Fruit fly (Drosophila melanogaster): ENCODE results near the gene ctrip.

ctrip gene

dm6 chr3R:4739492-4740431 is 72.1 kb downstream of the ctrip start (continued):
- TF ChIP-seq CG6791 (GFP tag; IDR thresholded peaks at IDR 0.05; ENCODE audit: partially characterized antibody) (no peak), CG9437 (GFP tag; optimal IDR thresholded peaks at IDR 0.05) (peak; percentile 92), Bteb2 (GFP tag; optimal IDR thresholded peaks at IDR 0.05) (peak; percentile 70), ATbp (GFP tag; optimal IDR thresholded peaks at IDR 0.05) (peak; percentile 80), CG8765 (GFP tag; IDR thresholded peaks at IDR 0.05) (no peak), peb (GFP tag; IDR thresholded peaks at IDR 0.05) (no peak), CG4282 (GFP tag; optimal IDR thresholded peaks at IDR 0.05) (peak; percentile 46), CG1792 (GFP tag; optimal IDR thresholded peaks at IDR 0.05) (peak; percentile 60), pros (GFP tag; optimal IDR thresholded peaks at IDR 0.05) (peak; percentile 79), CG8281 (tag; optimal IDR thresholded peaks at IDR 0.05) (peak; percentile 59), CG9797 (GFP tag; optimal IDR thresholded peaks at IDR 0.05) (no peak), CG7963 (GFP tag; IDR thresholded peaks at IDR 0.05; ENCODE audit: partially characterized antibody) (no peak), CG3281 (GFP tag; optimal IDR thresholded peaks at IDR 0.05) (peak; percentile 83), seq (GFP tag; IDR thresholded peaks at IDR 0.05) (no peak), da (GFP tag; optimal IDR thresholded peaks at IDR 0.05) (peak; percentile 14), pho (GFP tag; optimal IDR thresholded peaks at IDR 0.05) (peak; percentile 88), CG5953 (GFP tag; IDR thresholded peaks at IDR 0.05) (no peak), eyg (GFP tag; optimal IDR thresholded peaks at IDR 0.05) (peak; percentile 5), ewg (GFP tag; optimal IDR thresholded peaks at IDR 0.05) (peak; percentile 86), CG15696 (tag; optimal IDR thresholded peaks at IDR 0.05) (peak; percentile 54), Atf-2 (GFP tag; optimal IDR thresholded peaks at IDR 0.05) (peak; percentile 90), Hey (tag; optimal IDR thresholded peaks at IDR 0.05) (no peak), CG15514 (GFP tag; optimal IDR thresholded peaks at IDR 0.05) (no peak), emc (GFP tag; optimal IDR thresholded peaks at IDR 0.05) (peak; percentile 44), zf30C (GFP tag; optimal IDR thresholded peaks at IDR 0.05) (no peak), CG9215 (GFP tag; IDR thresholded peaks at IDR 0.05) (no peak), Pdp1 (GFP tag; optimal IDR thresholded peaks at IDR 0.05) (peak; percentile 72 to 91), CG8290 (GFP tag; optimal IDR thresholded peaks at IDR 0.05) (peak; percentile 62), CG8290 (tag; optimal IDR thresholded peaks at IDR 0.05) (peak; percentile 50 to 52), CG11398 (GFP tag; optimal IDR thresholded peaks at IDR 0.05) (peak; percentile 62), CG14667 (GFP tag; IDR thresholded peaks at IDR 0.05) (no peak), gcm (GFP tag; optimal IDR thresholded peaks at IDR 0.05) (peak; percentile 55), NK7.1 (GFP tag; optimal IDR thresholded peaks at IDR 0.05) (peak; percentile 63), ind (GFP tag; optimal IDR thresholded peaks at IDR 0.05) (peak; percentile 86), CG6765 (GFP tag; optimal IDR thresholded peaks at IDR 0.05) (peak; percentile 71), Hmx (GFP tag; optimal IDR thresholded peaks at IDR 0.05) (peak; percentile 74), CG3407 (GFP tag; optimal IDR thresholded peaks at IDR 0.05) (peak; percentile 75), dmrt11E (tag; optimal IDR thresholded peaks at IDR 0.05) (peak; percentile 80), Bgb (GFP tag; IDR thresholded peaks at IDR 0.05; ENCODE audit: partially characterized antibody) (no peak), lab (GFP tag; optimal IDR thresholded peaks at IDR 0.05) (peak; percentile 79), Dad (GFP tag; optimal IDR thresholded peaks at IDR 0.05) (peak; percentile 18), CG7357 (GFP tag; IDR thresholded peaks at IDR 0.05) (peak; percentile 59; the same call in 1 of the 3 replicates), CG10147 (GFP tag; optimal IDR thresholded peaks at IDR 0.05) (peak; percentile 82), Dbx (GFP tag; IDR thresholded peaks at IDR 0.05) (no peak), CG15479 (GFP tag; optimal IDR thresholded peaks at IDR 0.05) (no peak), Rx (GFP tag; IDR thresholded peaks at IDR 0.05) (no peak), Fer2 (tag; optimal IDR thresholded peaks at IDR 0.05) (peak; percentile 54), CG14860 (GFP tag; IDR thresholded peaks at IDR 0.05; ENCODE audit: partially characterized antibody) (no peak)
